Fruit fly (Drosophila melanogaster): Measurements from ENCODE around the gene CG31816.
A peak's percentile ranks its signal among the peaks of the same experiment; 100 is the strongest.

Gene CG31816

dm6 chr2L:16500469-16500868, 41.9 kb upstream of the CG31816 start (continued):
- TF ChIP-seq CG34406 (GFP tag; optimal IDR thresholded peaks at IDR 0.05) (peak; percentile 84), spab (GFP tag; optimal IDR thresholded peaks at IDR 0.05) (peak; percentile 67), CG4318 (GFP tag; optimal IDR thresholded peaks at IDR 0.05) (peak; percentile 83), Ets21C (GFP tag; optimal IDR thresholded peaks at IDR 0.05) (peak; percentile 74), Sox14 (GFP tag; optimal IDR thresholded peaks at IDR 0.05) (peak; percentile 90), Ets96B (tag; optimal IDR thresholded peaks at IDR 0.05) (peak; percentile 73), CG6163 (GFP tag; IDR thresholded peaks at IDR 0.05) (peak; percentile 96), CG8632 (GFP tag; optimal IDR thresholded peaks at IDR 0.05) (peak; percentile 81), CG6808 (GFP tag; optimal IDR thresholded peaks at IDR 0.05) (peak; percentile 74), Hr38 (GFP tag; optimal IDR thresholded peaks at IDR 0.05) (no peak), CG32006 (GFP tag; optimal IDR thresholded peaks at IDR 0.05) (peak; percentile 91), Met (GFP tag; optimal IDR thresholded peaks at IDR 0.05) (peak; percentile 90), acj6 (GFP tag; optimal IDR thresholded peaks at IDR 0.05) (peak; percentile 92), svp (GFP tag) (peak; percentile 92), Hr39 (GFP tag; optimal IDR thresholded peaks at IDR 0.05) (peak; percentile 87), fd85E (GFP tag; optimal IDR thresholded peaks at IDR 0.05) (peak; percentile 56), dac (GFP tag; optimal IDR thresholded peaks at IDR 0.05) (peak; percentile 75), fkh (GFP tag; optimal IDR thresholded peaks at IDR 0.05) (peak; percentile 37), ss (GFP tag; optimal IDR thresholded peaks at IDR 0.05) (peak; percentile 56 to 73), OdsH (GFP tag; optimal IDR thresholded peaks at IDR 0.05) (peak; percentile 91), Lpt (GFP tag; optimal IDR thresholded peaks at IDR 0.05) (peak; percentile 89), Eip78C (GFP tag) (peak; percentile 96), Gug (GFP tag; IDR thresholded peaks at IDR 0.05) (peak; percentile 86), CG3032 (tag; optimal IDR thresholded peaks at IDR 0.05) (peak; percentile 67), lz (GFP tag; optimal IDR thresholded peaks at IDR 0.05) (peak; percentile 82), CG6276 (GFP tag; optimal IDR thresholded peaks at IDR 0.05) (peak; percentile 69), CG11294 (GFP tag; IDR thresholded peaks at IDR 0.05) (peak; percentile 86), topi (GFP tag; optimal IDR thresholded peaks at IDR 0.05) (peak; percentile 75), CG6854 (GFP tag; optimal IDR thresholded peaks at IDR 0.05) (peak; percentile 40), pdm3 (GFP tag; optimal IDR thresholded peaks at IDR 0.05) (peak; percentile 92), esn (GFP tag; optimal IDR thresholded peaks at IDR 0.05) (peak; percentile 87), dsx (GFP tag; optimal IDR thresholded peaks at IDR 0.05; ENCODE audit: poor library complexity, severe bottlenecking) (peak; percentile 75), CG3919 (GFP tag; optimal IDR thresholded peaks at IDR 0.05) (peak; percentile 82), Blimp-1 (GFP tag; optimal IDR thresholded peaks at IDR 0.05) (peak; percentile 2)

- no peak for TF ChIP-seq spab (GFP tag; optimal IDR thresholded peaks at IDR 0.05)
- TF ChIP-seq net (GFP tag; optimal IDR thresholded peaks at IDR 0.05), result peak; percentile 27
- peak; percentile 59 for TF ChIP-seq Eip78C (GFP tag)
- peak; percentile 38 for TF ChIP-seq CG16779 (tag; optimal IDR thresholded peaks at IDR 0.05)
- no peak for TF ChIP-seq CG10631 (GFP tag; optimal IDR thresholded peaks at IDR 0.05)
- TF ChIP-seq Eip93F (GFP tag; optimal IDR thresholded peaks at IDR 0.05), result no peak
- TF ChIP-seq acj6 (GFP tag; optimal IDR thresholded peaks at IDR 0.05), result no peak
- peak; percentile 20 for TF ChIP-seq dac (GFP tag; optimal IDR thresholded peaks at IDR 0.05)
- TF ChIP-seq CG4318 (GFP tag; optimal IDR thresholded peaks at IDR 0.05), result peak; percentile 26
- TF ChIP-seq CG6163 (GFP tag; IDR thresholded peaks at IDR 0.05), result peak; percentile 64
- TF ChIP-seq svp (GFP tag), result peak; percentile 66
- peak; percentile 28 for TF ChIP-seq CG3919 (GFP tag; optimal IDR thresholded peaks at IDR 0.05)
- no peak for TF ChIP-seq Ets96B (tag; optimal IDR thresholded peaks at IDR 0.05)
- TF ChIP-seq CG15336 (GFP tag; IDR thresholded peaks at IDR 0.05), result peak; percentile 69
- TF ChIP-seq topi (GFP tag; optimal IDR thresholded peaks at IDR 0.05), result no peak
- TF ChIP-seq CG10669 (GFP tag; optimal IDR thresholded peaks at IDR 0.05), result no peak
- peak; percentile 32 for TF ChIP-seq CG6276 (GFP tag; optimal IDR thresholded peaks at IDR 0.05)
- peak; percentile 10 for TF ChIP-seq pdm3 (GFP tag; optimal IDR thresholded peaks at IDR 0.05)
- TF ChIP-seq CG6854 (GFP tag; optimal IDR thresholded peaks at IDR 0.05), result no peak
- peak; percentile 56 for TF ChIP-seq CG32006 (GFP tag; optimal IDR thresholded peaks at IDR 0.05)
- TF ChIP-seq achi (GFP tag; optimal IDR thresholded peaks at IDR 0.05), result peak; percentile 23
- peak; percentile 45 for TF ChIP-seq Lpt (GFP tag; optimal IDR thresholded peaks at IDR 0.05)
- TF ChIP-seq Hr4 (GFP tag; optimal IDR thresholded peaks at IDR 0.05), result peak; percentile 83
- TF ChIP-seq CG8119 (GFP tag; IDR thresholded peaks at IDR 0.05), result peak; percentile 70
- peak; percentile 8 for TF ChIP-seq OdsH (GFP tag; optimal IDR thresholded peaks at IDR 0.05)
- peak; percentile 34 for TF ChIP-seq Eip75B (GFP tag; optimal IDR thresholded peaks at IDR 0.05)
- no peak for TF ChIP-seq Met (GFP tag; optimal IDR thresholded peaks at IDR 0.05)
- no peak for TF ChIP-seq Blimp-1 (GFP tag; optimal IDR thresholded peaks at IDR 0.05)
- peak; percentile 59 for TF ChIP-seq dsx (GFP tag; optimal IDR thresholded peaks at IDR 0.05; ENCODE audit: poor library complexity, severe bottlenecking)
- no peak for TF ChIP-seq ss (GFP tag; optimal IDR thresholded peaks at IDR 0.05)
- peak; percentile 50; the same call in 2 of the 3 replicates for TF ChIP-seq eg (GFP tag; IDR thresholded peaks at IDR 0.05)
Observed at dm6 chr2L:16501366-16501765, 41.0 kb upstream of the CG31816 start.
